Fruit fly (Drosophila melanogaster): Measurements from ENCODE around the gene CG6324.

- TF ChIP-seq dac (GFP tag; optimal IDR thresholded peaks at IDR 0.05) (no peak), CG16779 (tag; optimal IDR thresholded peaks at IDR 0.05) (no peak), salr (GFP tag; optimal IDR thresholded peaks at IDR 0.05) (no peak), CG6854 (GFP tag; optimal IDR thresholded peaks at IDR 0.05) (no peak), Blimp-1 (GFP tag; optimal IDR thresholded peaks at IDR 0.05) (no peak), acj6 (GFP tag; optimal IDR thresholded peaks at IDR 0.05) (no peak), Hr4 (GFP tag; optimal IDR thresholded peaks at IDR 0.05) (no peak), achi (GFP tag; optimal IDR thresholded peaks at IDR 0.05) (no peak), Hr39 (GFP tag; optimal IDR thresholded peaks at IDR 0.05) (no peak), svp (GFP tag) (no peak), CG3032 (tag; optimal IDR thresholded peaks at IDR 0.05) (no peak)
Measured at dm6 chrX:15495600-15496379, 19.9 kb downstream of the CG6324 start.

Data from whole organism, prepupa.